Worm (Caenorhabditis elegans): ENCODE results near the gene F20G2.5.

DNA sequence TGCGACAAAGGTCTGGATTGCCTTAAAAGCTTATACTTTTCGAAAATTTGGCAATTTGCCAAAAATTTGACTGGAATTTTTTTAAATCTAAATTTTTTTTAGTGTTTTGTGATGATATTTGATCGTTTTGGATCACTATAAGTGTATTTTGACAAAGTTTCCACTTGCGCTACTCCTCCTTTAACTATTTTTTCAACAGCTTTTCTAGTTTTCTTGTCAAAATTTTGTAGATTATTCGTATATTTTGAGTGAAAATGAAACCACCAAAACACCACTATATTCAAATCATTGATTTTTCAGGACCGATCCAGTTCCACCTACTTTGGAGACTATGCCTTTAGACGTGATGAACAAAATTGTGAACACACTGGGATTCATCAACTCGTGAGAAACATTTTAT, 45.7 kb upstream of the F20G2.5 start, which contains the start of gene fbxa-181:
- TF ChIP-seq aly-2 (tag; optimal IDR thresholded peaks at IDR 0.05) (no peak), nhr-10 (tag; optimal IDR thresholded peaks at IDR 0.05) (no peak), unc-62 (GFP tag; optimal IDR thresholded peaks at IDR 0.05 in 1 of 2) (no peak), unc-62 (tag; optimal IDR thresholded peaks at IDR 0.05) (no peak), lin-13 (GFP tag; optimal IDR thresholded peaks at IDR 0.05) (no peak), ces-1 (GFP tag; optimal IDR thresholded peaks at IDR 0.05) (no peak)

Measured in whole organism, L4 larva.